Worm (Caenorhabditis elegans) whole organism, young adult: ENCODE measurements around the gene twk-44.

Experiments used
- B0035.1 ChIP-seq: sonication (generic microtip); optimal IDR thresholded peaks from 2 replicates; lab custom pipeline; 2016; ENCODE audit warnings: missing genetic modification characterization, mild to moderate bottlenecking, missing compliant biosample characterization, missing genotype, missing genetic modification reagents
- B0336.3 ChIP-seq: fragments of 200-800 bp; sonication (Bioruptor generic); IDR thresholded peaks from 2 replicates; pipeline ENCODE4 v1.3.6; 2022; ENCODE audit warnings: missing genetic modification characterization, missing compliant biosample characterization
- F10E7.11 ChIP-seq: sonication (generic microtip); optimal IDR thresholded peaks from 2 replicates; lab custom pipeline; 2017; ENCODE audit warnings: mild to moderate bottlenecking, missing genetic modification characterization, moderate library complexity, missing compliant biosample characterization
- F37B4.10 ChIP-seq: fragments of 200-800 bp; sonication (Bioruptor generic); IDR thresholded peaks from 2 replicates; pipeline ENCODE4 v1.3.6; 2022; ENCODE audit warnings: missing genetic modification characterization, missing compliant biosample characterization
- F39B2.1 ChIP-seq: fragments of 200-800 bp; sonication (Bioruptor generic); IDR thresholded peaks from 2 replicates; pipeline ENCODE4 v1.3.6; 2022; ENCODE audit warnings: missing genetic modification reagents, missing genetic modification characterization, missing compliant biosample characterization
- F49E8.2 ChIP-seq: sonication (generic microtip); optimal IDR thresholded peaks from 3 replicates; lab custom pipeline; 2017; ENCODE audit warnings: missing genetic modification characterization, mild to moderate bottlenecking, missing compliant biosample characterization, antibody characterized with exemption, moderate library complexity; ENCODE audit not compliant: insufficient read depth
- F57A8.1 ChIP-seq: fragments of 200-800 bp; sonication (Bioruptor generic); optimal IDR thresholded peaks from 2 replicates; lab custom pipeline; 2018; ENCODE audit warnings: mild to moderate bottlenecking, missing genetic modification characterization, moderate library complexity, missing compliant biosample characterization
- F57C9.4 ChIP-seq: sonication (generic microtip); optimal IDR thresholded peaks from 2 replicates; lab custom pipeline; 2017; ENCODE audit warnings: mild to moderate bottlenecking, missing genetic modification characterization, missing compliant biosample characterization
- K12H6.12 ChIP-seq: fragments of 200-800 bp; sonication (Bioruptor generic); optimal IDR thresholded peaks from 2 replicates; lab custom pipeline; 2018; ENCODE audit warnings: mild to moderate bottlenecking, missing genetic modification characterization, missing compliant biosample characterization
- T07F8.4 ChIP-seq: sonication (generic microtip); optimal IDR thresholded peaks from 2 replicates; lab custom pipeline; 2016; ENCODE audit warnings: mild to moderate bottlenecking, missing genetic modification characterization, moderate library complexity, missing compliant biosample characterization
- Y67H2A.10 ChIP-seq: fragments of 200-800 bp; sonication (Bioruptor generic); conservative IDR thresholded peaks from 2 replicates; pipeline ENCODE4 v1.3.6; 2022; ENCODE audit warnings: missing genetic modification reagents, missing genetic modification characterization, missing compliant biosample characterization
- akir-1 ChIP-seq: fragments of 200-800 bp; sonication (Bioruptor generic); optimal IDR thresholded peaks from 2 replicates; lab custom pipeline; 2018; ENCODE audit warnings: mild to moderate bottlenecking, missing genetic modification characterization, moderate library complexity, missing compliant biosample characterization
- atf-7 ChIP-seq: sonication (generic microtip); optimal IDR thresholded peaks from 2 replicates; lab custom pipeline; 2017; ENCODE audit warnings: mild to moderate bottlenecking, missing genetic modification characterization, missing compliant biosample characterization
- attf-5 ChIP-seq: fragments of 200-800 bp; sonication (Bioruptor generic); optimal IDR thresholded peaks from 2 replicates; lab custom pipeline; 2018; ENCODE audit warnings: mild to moderate bottlenecking, missing genetic modification characterization, missing compliant biosample characterization
- bed-2 ChIP-seq: fragments of 200-800 bp; sonication (Bioruptor generic); IDR thresholded peaks from 2 replicates; pipeline ENCODE4 v1.3.6; 2022; ENCODE audit warnings: missing genetic modification reagents, missing genetic modification characterization, missing compliant biosample characterization
- cebp-1 ChIP-seq, 2 experiments: fragments of 200-800 bp in 1 of 2; sonication (Bioruptor generic) in 1 of 2; sonication (generic microtip) in 1 of 2; IDR thresholded peaks in 1 of 2; optimal IDR thresholded peaks in 1 of 2; 2 replicates each; pipeline versions ENCODE4 v1.3.6 to Lab custom; 2017 to 2022; ENCODE audit warnings: missing compliant biosample characterization in 2 of 2, missing genetic modification characterization in 2 of 2, mild to moderate bottlenecking in 1 of 2, missing genetic modification reagents in 1 of 2, moderate library complexity in 1 of 2
- cebp-2 ChIP-seq: fragments of 200-800 bp; sonication (Bioruptor generic); IDR thresholded peaks from 2 replicates; pipeline ENCODE4 v1.3.6; 2022; ENCODE audit warnings: missing genetic modification characterization, missing compliant biosample characterization
- ceh-100 ChIP-seq: fragments of 200-800 bp; sonication (Bioruptor generic); IDR thresholded peaks from 2 replicates; pipeline ENCODE4 v1.3.6; 2022; ENCODE audit warnings: missing genetic modification reagents, missing genetic modification characterization, missing compliant biosample characterization
- ceh-27 ChIP-seq: fragments of 200-800 bp; sonication (Bioruptor generic); optimal IDR thresholded peaks from 2 replicates; lab custom pipeline; 2018; ENCODE audit warnings: mild to moderate bottlenecking, missing genetic modification characterization, moderate library complexity, missing compliant biosample characterization
- ceh-91 ChIP-seq: fragments of 200-800 bp; sonication (Bioruptor generic); IDR thresholded peaks from 2 replicates; pipeline ENCODE4 v1.3.6; 2022; ENCODE audit warnings: missing genetic modification reagents, missing genetic modification characterization, missing compliant biosample characterization
- die-1 ChIP-seq: sonication (generic microtip); optimal IDR thresholded peaks from 2 replicates; lab custom pipeline; 2016; ENCODE audit warnings: missing genotype, mild to moderate bottlenecking, missing genetic modification characterization, missing compliant biosample characterization
- dpff-1 ChIP-seq: sonication (generic microtip); optimal IDR thresholded peaks from 2 replicates; lab custom pipeline; 2017; ENCODE audit warnings: mild to moderate bottlenecking, missing genetic modification characterization, missing compliant biosample characterization
- efl-1 ChIP-seq: fragments of 150-350 bp; optimal IDR thresholded peaks from 2 replicates; lab custom pipeline; 2014; ENCODE audit warnings: missing biosample characterization, missing genetic modification reagents, missing genetic modification characterization
- egl-18 ChIP-seq: fragments of 200-800 bp; sonication (Bioruptor generic); IDR thresholded peaks from 2 replicates; pipeline ENCODE4 v1.3.6; 2022; ENCODE audit warnings: missing genetic modification reagents, missing genetic modification characterization, missing compliant biosample characterization
- ets-4 ChIP-seq: fragments of 200-800 bp; sonication (Bioruptor generic); optimal IDR thresholded peaks from 2 replicates; lab custom pipeline; 2018; ENCODE audit warnings: mild to moderate bottlenecking, missing genetic modification characterization, missing compliant biosample characterization
- gei-17 ChIP-seq: fragments of 200-800 bp; sonication (Bioruptor generic); optimal IDR thresholded peaks from 2 replicates; lab custom pipeline; 2018; ENCODE audit warnings: mild to moderate bottlenecking, missing genetic modification characterization, missing compliant biosample characterization
- hlh-12 ChIP-seq: sonication (generic microtip); optimal IDR thresholded peaks from 2 replicates; lab custom pipeline; 2016; ENCODE audit warnings: missing genetic modification characterization, missing compliant biosample characterization
- hlh-26 ChIP-seq: fragments of 200-800 bp; sonication (Bioruptor generic); conservative IDR thresholded peaks from 2 replicates; pipeline ENCODE4 v1.3.6; 2022; ENCODE audit warnings: missing genetic modification reagents, missing genetic modification characterization, missing compliant biosample characterization
- hrde-1 ChIP-seq: sonication (generic microtip); optimal IDR thresholded peaks from 2 replicates; lab custom pipeline; 2016; ENCODE audit warnings: missing genetic modification characterization, mild to moderate bottlenecking, missing compliant biosample characterization, moderate library complexity, missing genotype, missing genetic modification reagents, borderline replicate concordance
- lag-1 ChIP-seq: fragments of 200-800 bp; sonication (Bioruptor generic); IDR thresholded peaks from 2 replicates; pipeline ENCODE4 v1.3.6; 2022; ENCODE audit warnings: missing genetic modification reagents, missing genetic modification characterization, missing compliant biosample characterization
- madf-3 ChIP-seq: fragments of 200-800 bp; sonication (Bioruptor generic); IDR thresholded peaks from 2 replicates; pipeline ENCODE4 v1.3.6; 2022; ENCODE audit warnings: missing genetic modification reagents, missing genetic modification characterization, missing compliant biosample characterization
- mcd-1 ChIP-seq: fragments of 200-800 bp; sonication (Bioruptor generic); IDR thresholded peaks from 2 replicates; pipeline ENCODE4 v1.3.6; 2022; ENCODE audit warnings: missing genetic modification reagents, missing genetic modification characterization, missing compliant biosample characterization
- mes-4 ChIP-seq: sonication (generic microtip); optimal IDR thresholded peaks from 2 replicates; lab custom pipeline; 2016; ENCODE audit warnings: missing genotype, missing genetic modification characterization, missing compliant biosample characterization
- nfya-2 ChIP-seq: fragments of 200-800 bp; sonication (Bioruptor generic); IDR thresholded peaks from 2 replicates; pipeline ENCODE4 v1.3.6; 2022; ENCODE audit warnings: missing genetic modification reagents, missing genetic modification characterization, missing compliant biosample characterization
- pbrm-1 ChIP-seq: fragments of 200-800 bp; sonication (Bioruptor generic); IDR thresholded peaks from 2 replicates; pipeline ENCODE4 v1.3.6; 2022; ENCODE audit warnings: missing genetic modification reagents, missing genetic modification characterization, missing compliant biosample characterization
- pha-4 ChIP-seq: fragments of 150-350 bp; sonication (generic microtip); optimal IDR thresholded peaks from 2 replicates; lab custom pipeline; 2014; ENCODE audit warnings: missing biosample characterization, missing genetic modification reagents, missing genetic modification characterization
- repo-1 ChIP-seq: sonication (generic microtip); optimal IDR thresholded peaks from 2 replicates; lab custom pipeline; 2017; ENCODE audit warnings: mild to moderate bottlenecking, missing genetic modification characterization, missing compliant biosample characterization
- rpc-1 ChIP-seq, 2 experiments: fragments of 150-350 bp in 1 of 2; sonication (generic microtip) in 1 of 2; optimal IDR thresholded peaks; 2 replicates each; lab custom pipeline; 2014 to 2018; ENCODE audit warnings: missing biosample characterization in 1 of 2, missing genetic modification characterization in 1 of 2, missing genetic modification reagents in 1 of 2, missing genotype in 1 of 2
- sdz-38 ChIP-seq: sonication (generic microtip); optimal IDR thresholded peaks from 2 replicates; lab custom pipeline; 2016; ENCODE audit warnings: missing genotype, missing genetic modification characterization, missing compliant biosample characterization
- snpc-1.1 ChIP-seq: sonication (generic microtip); optimal IDR thresholded peaks from 2 replicates; lab custom pipeline; 2017; ENCODE audit warnings: missing genetic modification characterization, mild to moderate bottlenecking, missing compliant biosample characterization, antibody characterized with exemption, moderate library complexity, missing genotype, missing genetic modification reagents; ENCODE audit not compliant: insufficient read depth
- snpc-3.4 ChIP-seq: sonication (generic microtip); optimal IDR thresholded peaks from 2 replicates; lab custom pipeline; 2017; ENCODE audit warnings: missing genetic modification characterization, mild to moderate bottlenecking, missing compliant biosample characterization, antibody characterized with exemption, moderate library complexity, missing genotype, missing genetic modification reagents
- snpc-4 ChIP-seq, 5 experiments: fragments of 150-350 bp in 1 of 5; sonication (generic microtip) in 4 of 5; optimal IDR thresholded peaks; 2 replicates each; lab custom pipeline; 2014 to 2018; ENCODE audit warnings: missing genetic modification characterization in 5 of 5, missing biosample characterization in 3 of 5, antibody characterized with exemption in 2 of 5, mild to moderate bottlenecking in 2 of 5, missing compliant biosample characterization in 2 of 5, missing genotype in 2 of 5, moderate library complexity in 2 of 5, missing genetic modification reagents in 1 of 5
- ztf-18 ChIP-seq: sonication (generic microtip); optimal IDR thresholded peaks from 2 replicates; lab custom pipeline; 2016; ENCODE audit warnings: missing genotype, mild to moderate bottlenecking, missing genetic modification characterization, missing compliant biosample characterization
- ztf-22 ChIP-seq: fragments of 200-800 bp; sonication (Bioruptor generic); optimal IDR thresholded peaks from 2 replicates; lab custom pipeline; 2018; ENCODE audit warnings: mild to moderate bottlenecking, missing genetic modification characterization, moderate library complexity, missing compliant biosample characterization
- ztf-3 ChIP-seq: fragments of 200-800 bp; sonication (Bioruptor generic); optimal IDR thresholded peaks from 2 replicates; lab custom pipeline; 2018; ENCODE audit warnings: mild to moderate bottlenecking, missing genetic modification characterization, missing compliant biosample characterization
- ztf-6 ChIP-seq: fragments of 200-800 bp; sonication (Bioruptor generic); IDR thresholded peaks from 2 replicates; pipeline ENCODE4 v1.3.6; 2022; ENCODE audit warnings: missing genetic modification reagents, missing genetic modification characterization, missing compliant biosample characterization

twk-44 gene

DNA sequence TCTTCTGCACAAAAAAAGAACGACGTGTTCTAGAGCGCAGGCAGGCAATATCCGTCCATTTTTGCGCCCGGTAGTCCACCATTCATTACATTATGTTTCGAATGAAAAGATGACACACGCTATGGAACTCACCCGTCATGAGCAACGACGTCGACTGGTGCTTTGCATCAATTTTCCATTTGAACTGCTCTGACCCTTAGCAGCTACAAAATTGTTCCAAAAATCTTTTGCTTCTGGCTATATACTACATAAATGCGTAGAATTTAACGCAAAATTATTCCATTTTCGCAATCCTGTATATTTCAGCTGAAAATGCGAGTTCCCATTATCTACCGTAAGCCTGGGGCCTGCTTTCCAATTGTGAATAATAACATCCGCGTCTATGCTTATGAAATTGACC lies 31.4 kb upstream of the twk-44 start, which contains the start of gene T04F8.3:
Gene T04F8.3, plus strand, starts transcription at position 301 of the 400 bp plus-strand sequence.
- TF ChIP-seq nfya-2 (GFP tag; lab: Robert Waterston, UW): no peak
- no peak for TF ChIP-seq pha-4 (tag; lab: Kevin White, UChicago)
- no peak for TF ChIP-seq gei-17
- TF ChIP-seq ztf-18 (tag; lab: Kevin White, UChicago): no peak
- TF ChIP-seq snpc-3.4 (tag; lab: Kevin White, UChicago): no peak
- TF ChIP-seq F49E8.2: no peak
- TF ChIP-seq hlh-12 (tag; lab: Kevin White, UChicago): no peak
- TF ChIP-seq F39B2.1 (GFP tag; lab: Robert Waterston, UW): no peak
- no peak for TF ChIP-seq attf-5 (GFP tag; lab: Kevin White, UChicago)
- TF ChIP-seq bed-2 (GFP tag; lab: Robert Waterston, UW): no peak
- TF ChIP-seq egl-18: no peak
- no peak for TF ChIP-seq cebp-1 (GFP tag; IDR thresholded peaks at IDR 0.05; lab: Robert Waterston, UW)
- no peak for TF ChIP-seq cebp-1 (tag; optimal IDR thresholded peaks at IDR 0.05; lab: Kevin White, UChicago)
- TF ChIP-seq K12H6.12 (tag; lab: Kevin White, UChicago): no peak
- TF ChIP-seq hrde-1 (tag; lab: Kevin White, UChicago): no peak
- no peak for TF ChIP-seq F57A8.1 (GFP tag; lab: Kevin White, UChicago)
- no peak for TF ChIP-seq Y67H2A.10 (GFP tag; lab: Robert Waterston, UW)
- TF ChIP-seq ceh-27 (GFP tag; lab: Kevin White, UChicago): no peak

DNA sequence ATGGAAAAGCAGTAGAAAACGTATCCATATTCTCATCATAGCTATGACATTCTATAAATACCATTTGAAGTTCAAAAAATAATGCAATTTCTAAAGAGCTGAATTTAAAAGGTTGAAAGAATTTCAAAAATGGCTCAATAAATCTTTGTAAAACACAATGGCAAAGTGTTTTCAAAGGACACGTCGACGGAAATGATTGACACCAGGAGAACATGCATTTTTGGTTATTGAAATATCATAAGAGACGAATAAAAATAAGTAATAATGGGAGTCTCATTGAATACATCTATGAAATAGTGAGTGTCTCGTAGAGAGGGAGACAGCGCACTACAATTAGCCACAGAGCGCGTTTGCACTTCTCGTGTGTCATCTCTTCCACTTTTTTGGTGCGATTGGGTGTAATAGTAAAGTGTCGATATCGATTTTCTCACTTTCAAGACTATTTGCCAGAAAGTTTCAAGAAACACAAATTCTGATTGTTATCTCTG lies 29.6 kb upstream of the twk-44 start, which contains the start of gene T04F8.2:
Gene T04F8.2, minus strand, starts transcription at position 51 of the 488 bp plus-strand sequence.
- TF ChIP-seq hlh-26: no peak
- TF ChIP-seq B0336.3 (GFP tag; lab: Robert Waterston, UW): no peak
- no peak for TF ChIP-seq atf-7 (tag; lab: Kevin White, UChicago)
- no peak for TF ChIP-seq ets-4 (GFP tag; lab: Kevin White, UChicago)
- TF ChIP-seq ztf-22 (GFP tag; lab: Kevin White, UChicago): no peak
- no peak for TF ChIP-seq akir-1 (GFP tag; lab: Kevin White, UChicago)
- TF ChIP-seq T07F8.4 (tag; lab: Kevin White, UChicago): no peak
- TF ChIP-seq F57C9.4: no peak
- TF ChIP-seq snpc-4 (GFP tag; optimal IDR thresholded peaks at IDR 0.05; lab: Kevin White, UChicago): no peak
- TF ChIP-seq snpc-4 (tag; optimal IDR thresholded peaks at IDR 0.05; lab: Kevin White, UChicago): peak in 1 of 4 experiments; percentile 32
- no peak for TF ChIP-seq cebp-2 (GFP tag; lab: Robert Waterston, UW)
- TF ChIP-seq ceh-91 (GFP tag; lab: Robert Waterston, UW): no peak
- no peak for TF ChIP-seq B0035.1 (tag; lab: Kevin White, UChicago)
- no peak for TF ChIP-seq ztf-3
- no peak for TF ChIP-seq rpc-1 (optimal IDR thresholded peaks at IDR 0.05; lab: Kevin White, UChicago)
- TF ChIP-seq rpc-1 (tag; optimal IDR thresholded peaks at IDR 0.05; lab: Kevin White, UChicago): no peak
- TF ChIP-seq F10E7.11 (tag; lab: Kevin White, UChicago): no peak
- TF ChIP-seq ceh-100 (GFP tag; lab: Robert Waterston, UW): no peak
- TF ChIP-seq F37B4.10 (GFP tag; lab: Robert Waterston, UW): no peak
- peak; percentile 92 for TF ChIP-seq mcd-1 (GFP tag; lab: Robert Waterston, UW)
- TF ChIP-seq mes-4 (tag; lab: Kevin White, UChicago): no peak
- TF ChIP-seq repo-1: no peak
- no peak for TF ChIP-seq die-1 (tag; lab: Kevin White, UChicago)
- peak; percentile 52 for TF ChIP-seq attf-5 (GFP tag; lab: Kevin White, UChicago)
- TF ChIP-seq efl-1 (GFP tag; lab: Kevin White, UChicago): no peak
- no peak for TF ChIP-seq ztf-6 (GFP tag; lab: Robert Waterston, UW)
- TF ChIP-seq snpc-1.1 (tag; lab: Kevin White, UChicago): no peak
- TF ChIP-seq madf-3: no peak
- no peak for TF ChIP-seq lag-1 (GFP tag; lab: Robert Waterston, UW)
- no peak for TF ChIP-seq cebp-1 (GFP tag; IDR thresholded peaks at IDR 0.05; lab: Robert Waterston, UW)
- peak; percentile 67 for TF ChIP-seq cebp-1 (tag; optimal IDR thresholded peaks at IDR 0.05; lab: Kevin White, UChicago)
- TF ChIP-seq dpff-1 (tag; lab: Kevin White, UChicago): no peak
- no peak for TF ChIP-seq sdz-38 (tag; lab: Kevin White, UChicago)
- TF ChIP-seq pbrm-1 (GFP tag; lab: Robert Waterston, UW): no peak
